Fruit fly (Drosophila melanogaster) whole organism, embryonic: Measurements from ENCODE around the gene PolG2.

Source experiments
- Adf1 ChIP-seq: fragments of 200-800 bp; sonication (Bioruptor generic); IDR thresholded peaks from 2 replicates; pipeline ENCODE4 v1.3.6; 2022; ENCODE audit warnings: missing biosample characterization, missing genetic modification characterization
- CG10543 ChIP-seq: fragments of 200-800 bp; sonication (Bioruptor generic); optimal IDR thresholded peaks from 3 replicates; lab custom pipeline; 2017; ENCODE audit warnings: missing biosample characterization, mild to moderate bottlenecking, missing genetic modification characterization, moderate library complexity
- CG11247 ChIP-seq: fragments of 200-800 bp; sonication (Bioruptor generic); IDR thresholded peaks from 2 replicates; pipeline ENCODE4 v1.3.6; 2022; ENCODE audit warnings: missing biosample characterization, missing genetic modification characterization
- CG12769 ChIP-seq: fragments of 200-800 bp; sonication (Bioruptor generic); optimal IDR thresholded peaks from 2 replicates; lab custom pipeline; 2019; ENCODE audit warnings: missing biosample characterization, mild to moderate bottlenecking, missing genetic modification characterization, moderate library complexity
- CG13775 ChIP-seq: fragments of 200-800 bp; sonication (Bioruptor generic); optimal IDR thresholded peaks from 3 replicates; lab custom pipeline; 2017; ENCODE audit warnings: missing biosample characterization, mild to moderate bottlenecking, missing genetic modification characterization
- CG13894 ChIP-seq: fragments of 200-800 bp; sonication (Bioruptor generic); optimal IDR thresholded peaks from 3 replicates; lab custom pipeline; 2018; ENCODE audit warnings: missing biosample characterization, mild to moderate bottlenecking, missing genetic modification characterization, moderate library complexity
- CG2199 ChIP-seq: fragments of 200-800 bp; sonication (Bioruptor generic); IDR thresholded peaks from 3 replicates; pipeline ENCODE4 v1.3.6; 2022; ENCODE audit warnings: missing biosample characterization, missing genetic modification characterization
- CG34224 ChIP-seq: fragments of 200-800 bp; sonication (Bioruptor generic); IDR thresholded peaks from 3 replicates; pipeline ENCODE4 v1.3.6; 2022; ENCODE audit warnings: missing biosample characterization, missing genetic modification characterization; ENCODE audit not compliant: partially characterized antibody
- CG4360 ChIP-seq: fragments of 200-800 bp; sonication (Bioruptor generic); IDR thresholded peaks from 2 replicates; pipeline ENCODE4 v1.3.6; 2022; ENCODE audit warnings: missing biosample characterization, missing genetic modification characterization
- CG5245 ChIP-seq: fragments of 200-800 bp; sonication (Bioruptor generic); optimal IDR thresholded peaks from 3 replicates; lab custom pipeline; 2016; ENCODE audit warnings: missing biosample characterization, missing genetic modification characterization
- CG5953 ChIP-seq: fragments of 200-800 bp; sonication (Bioruptor generic); IDR thresholded peaks from 2 replicates; pipeline ENCODE4 v1.3.6; 2022; ENCODE audit warnings: missing biosample characterization, missing genetic modification characterization
- CG6175 ChIP-seq: fragments of 200-800 bp; sonication (Bioruptor generic); IDR thresholded peaks from 3 replicates; pipeline ENCODE4 v1.3.6; 2022; ENCODE audit warnings: missing biosample characterization, missing genetic modification characterization
- CG7786 ChIP-seq: fragments of 200-800 bp; sonication (Bioruptor generic); optimal IDR thresholded peaks from 2 replicates; lab custom pipeline; 2016; ENCODE audit warnings: missing biosample characterization, missing genetic modification characterization
- CG8765 ChIP-seq: fragments of 200-800 bp; sonication (Bioruptor generic); IDR thresholded peaks from 2 replicates; pipeline ENCODE4 v1.3.6; 2022; ENCODE audit warnings: missing biosample characterization, missing genetic modification characterization
- Camta ChIP-seq: fragments of 200-800 bp; sonication (Bioruptor generic); optimal IDR thresholded peaks from 2 replicates; lab custom pipeline; 2016; ENCODE audit warnings: missing biosample characterization, missing genetic modification characterization
- Dbx ChIP-seq: fragments of 200-800 bp; sonication (Bioruptor generic); IDR thresholded peaks from 3 replicates; pipeline ENCODE4 v1.3.6; 2022; ENCODE audit warnings: missing biosample characterization, missing genetic modification characterization
- Deaf1 ChIP-seq: fragments of 200-800 bp; optimal IDR thresholded peaks from 3 replicates; lab custom pipeline; 2019; ENCODE audit warnings: missing biosample characterization, mild to moderate bottlenecking, missing genetic modification characterization, moderate library complexity
- Doc2 ChIP-seq: fragments of 200-800 bp; sonication (Bioruptor generic); IDR thresholded peaks from 2 replicates; pipeline ENCODE4 v1.3.6; 2022; ENCODE audit warnings: missing biosample characterization, missing genetic modification characterization
- Elba2 ChIP-seq: fragments of 200-800 bp; sonication (Bioruptor generic); optimal IDR thresholded peaks from 3 replicates; lab custom pipeline; 2016; ENCODE audit warnings: missing biosample characterization, missing genetic modification characterization
- HLHmδ ChIP-seq: fragments of 200-800 bp; sonication (Bioruptor generic); optimal IDR thresholded peaks from 2 replicates; lab custom pipeline; 2018; ENCODE audit warnings: missing biosample characterization, mild to moderate bottlenecking, missing genetic modification characterization, moderate library complexity
- Med ChIP-seq: fragments of 200-800 bp; sonication (Bioruptor generic); peaks from one replicate; lab custom pipeline; 2016; ENCODE audit warnings: missing biosample characterization, missing genetic modification characterization, mild to moderate bottlenecking, inconsistent platforms, moderate library complexity
- Mrtf ChIP-seq: fragments of 200-800 bp; sonication (Bioruptor generic); IDR thresholded peaks from 3 replicates; pipeline ENCODE4 v1.3.6; 2022; ENCODE audit warnings: missing biosample characterization, missing genetic modification characterization
- Nf-YC ChIP-seq: fragments of 200-800 bp; optimal IDR thresholded peaks from 3 replicates; lab custom pipeline; 2019; ENCODE audit warnings: missing biosample characterization, mild to moderate bottlenecking, missing genetic modification characterization, moderate library complexity
- Rfx ChIP-seq: fragments of 200-800 bp; sonication (Bioruptor generic); IDR thresholded peaks from 2 replicates; pipeline ENCODE4 v1.3.6; 2022; ENCODE audit warnings: missing biosample characterization, missing genetic modification characterization
- Sin3A ChIP-seq: fragments of >200 bp; optimal IDR thresholded peaks from 2 replicates; lab custom pipeline; 2018
- Spps ChIP-seq: fragments of 200-800 bp; sonication (Bioruptor generic); optimal IDR thresholded peaks from 2 replicates; lab custom pipeline; 2018; ENCODE audit warnings: missing biosample characterization, mild to moderate bottlenecking, missing genetic modification characterization
- Tbp ChIP-seq: fragments of >200 bp; optimal IDR thresholded peaks from 2 replicates; lab custom pipeline; 2018; ENCODE audit warnings: missing biosample characterization, missing genetic modification characterization
- YL-1 ChIP-seq: fragments of 200-800 bp; sonication (Bioruptor generic); optimal IDR thresholded peaks from 3 replicates; lab custom pipeline; 2017; ENCODE audit warnings: missing biosample characterization, mild to moderate bottlenecking, missing genetic modification characterization
- ap ChIP-seq: fragments of 200-800 bp; sonication (Bioruptor generic); IDR thresholded peaks from 2 replicates; pipeline ENCODE4 v1.3.6; 2022; ENCODE audit warnings: missing biosample characterization, missing genetic modification characterization
- bowl ChIP-seq: fragments of 200-800 bp; sonication (Bioruptor generic); IDR thresholded peaks from 2 replicates; pipeline ENCODE4 v1.3.6; 2022; ENCODE audit warnings: missing biosample characterization, missing genetic modification characterization
- chm ChIP-seq: fragments of 200-800 bp; sonication (Bioruptor generic); IDR thresholded peaks from 2 replicates; pipeline ENCODE4 v1.3.6; 2022; ENCODE audit warnings: missing biosample characterization, missing genetic modification characterization
- ci ChIP-seq: fragments of 200-800 bp; sonication (Bioruptor generic); IDR thresholded peaks from 3 replicates; pipeline ENCODE4 v1.3.6; 2022; ENCODE audit warnings: missing biosample characterization, missing genetic modification characterization
- corto ChIP-seq: fragments of 200-800 bp; sonication (Bioruptor generic); optimal IDR thresholded peaks from 2 replicates; lab custom pipeline; 2016; ENCODE audit warnings: missing biosample characterization, mild to moderate bottlenecking, missing genetic modification characterization, moderate library complexity
- crol ChIP-seq: fragments of 200-800 bp; sonication (Bioruptor generic); IDR thresholded peaks from 2 replicates; pipeline ENCODE4 v1.3.6; 2022; ENCODE audit warnings: missing biosample characterization, missing genetic modification characterization
- cwo ChIP-seq: fragments of 200-800 bp; sonication (Bioruptor generic); optimal IDR thresholded peaks from 3 replicates; lab custom pipeline; 2017; ENCODE audit warnings: missing biosample characterization, missing genetic modification characterization, mild to moderate bottlenecking, moderate library complexity, missing genetic modification reagents
- ems ChIP-seq: fragments of 200-800 bp; sonication (Bioruptor generic); optimal IDR thresholded peaks from 3 replicates; lab custom pipeline; 2016; ENCODE audit warnings: missing biosample characterization, missing genetic modification characterization
- eve ChIP-seq, 2 experiments: fragments of >200 bp; optimal IDR thresholded peaks; 2 replicates each; lab custom pipeline; 2017; ENCODE audit warnings: missing biosample characterization in 2 of 2, missing genetic modification characterization in 2 of 2
- hth ChIP-seq: fragments of >200 bp; optimal IDR thresholded peaks from 2 replicates; lab custom pipeline; 2017; ENCODE audit warnings: inconsistent platforms
- insv ChIP-seq, 2 experiments: fragments of 200-800 bp; sonication (Bioruptor generic); optimal IDR thresholded peaks; 3 replicates each; lab custom pipeline; 2016 to 2018; ENCODE audit warnings: missing biosample characterization in 2 of 2, missing genetic modification characterization in 2 of 2
- kni ChIP-seq: fragments of 200-800 bp; sonication (Bioruptor generic); optimal IDR thresholded peaks from 3 replicates; lab custom pipeline; 2017; ENCODE audit warnings: mild to moderate bottlenecking, missing biosample characterization, missing genetic modification reagents, missing genetic modification characterization
- lbe ChIP-seq: fragments of 200-800 bp; sonication (Bioruptor generic); optimal IDR thresholded peaks from 2 replicates; lab custom pipeline; 2016; ENCODE audit warnings: missing biosample characterization, mild to moderate bottlenecking, missing genetic modification characterization
- mld ChIP-seq: fragments of 200-800 bp; sonication (Bioruptor generic); IDR thresholded peaks from 3 replicates; pipeline ENCODE4 v1.3.6; 2022; ENCODE audit warnings: missing biosample characterization, missing genetic modification characterization; ENCODE audit not compliant: partially characterized antibody
- phol ChIP-seq: fragments of 200-800 bp; sonication (Bioruptor generic); optimal IDR thresholded peaks from 3 replicates; lab custom pipeline; 2018; ENCODE audit warnings: missing biosample characterization, mild to moderate bottlenecking, missing genetic modification characterization, moderate library complexity
- pita ChIP-seq: fragments of 200-800 bp; sonication (Bioruptor generic); optimal IDR thresholded peaks from 2 replicates; lab custom pipeline; 2017; ENCODE audit warnings: missing biosample characterization, mild to moderate bottlenecking, missing genetic modification characterization
- prd ChIP-seq, 3 experiments: fragments of >200 bp in 2 of 3; fragments of 200-800 bp in 1 of 3; sonication (Bioruptor generic) in 1 of 3; optimal IDR thresholded peaks in 2 of 3; IDR thresholded peaks in 1 of 3; 2 replicates in 2 of 3; 3 replicates in 1 of 3; pipeline versions ENCODE4 v1.3.6 to Lab custom; 2017 to 2022; ENCODE audit warnings: missing biosample characterization in 1 of 3, missing genetic modification characterization in 1 of 3
- salm ChIP-seq: fragments of 200-800 bp; sonication (Bioruptor generic); optimal IDR thresholded peaks from 2 replicates; lab custom pipeline; 2018; ENCODE audit warnings: missing biosample characterization, mild to moderate bottlenecking, missing genetic modification characterization
- sd ChIP-seq: fragments of 200-800 bp; sonication (Bioruptor generic); optimal IDR thresholded peaks from 3 replicates; lab custom pipeline; 2018; ENCODE audit warnings: missing biosample characterization, mild to moderate bottlenecking, missing genetic modification characterization, moderate library complexity
- so ChIP-seq: fragments of 200-800 bp; sonication (Bioruptor generic); IDR thresholded peaks from 3 replicates; pipeline ENCODE4 v1.3.6; 2022; ENCODE audit warnings: missing biosample characterization, missing genetic modification characterization
- sr ChIP-seq: fragments of 200-800 bp; sonication (Bioruptor generic); IDR thresholded peaks from 3 replicates; pipeline ENCODE4 v1.3.6; 2022; ENCODE audit warnings: missing biosample characterization, missing genetic modification characterization
- trem ChIP-seq: fragments of 200-800 bp; optimal IDR thresholded peaks from 3 replicates; lab custom pipeline; 2019; ENCODE audit warnings: missing biosample characterization, mild to moderate bottlenecking, missing genetic modification characterization, moderate library complexity
- vvl ChIP-seq: fragments of 200-800 bp; sonication (Bioruptor generic); IDR thresholded peaks from 2 replicates; pipeline ENCODE4 v1.3.6; 2022; ENCODE audit warnings: missing biosample characterization, missing genetic modification characterization

PolG2 gene

DNA sequence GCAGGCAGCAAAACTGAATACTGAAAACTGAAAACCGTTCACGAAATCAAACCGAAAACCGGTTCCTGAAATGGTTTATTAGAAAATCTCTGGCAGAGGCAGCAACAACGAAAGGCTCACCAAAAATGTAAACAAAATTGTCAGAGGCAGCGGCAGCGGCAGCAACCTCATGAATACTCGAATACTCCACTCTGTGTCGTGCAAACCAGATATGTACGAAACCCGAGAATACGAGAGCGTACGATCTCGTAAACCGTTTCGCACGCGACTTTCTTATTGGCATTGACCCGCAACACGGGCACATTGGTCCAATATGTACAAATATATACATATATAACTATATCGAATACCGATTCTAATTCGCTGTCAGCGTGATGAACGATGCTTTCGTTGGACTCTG is 4.7 kb upstream of the PolG2 start:
- TF ChIP-seq Nf-YC (tag; lab: Kevin White, UChicago), result no peak
- TF ChIP-seq CG4360 (GFP tag; lab: Robert Waterston, UW), result 0 out of 2 replicates have a peak, but pooled peaks have one; percentile 18
- no peak for TF ChIP-seq CG5245 (GFP tag; lab: Kevin White, UChicago)
- TF ChIP-seq sd, result peak; percentile 72
- TF ChIP-seq CG7786, result no peak
- peak; percentile 92; the same call in 2 of the 3 replicates for TF ChIP-seq CG6175 (GFP tag; lab: Robert Waterston, UW)
- peak; percentile 48 for TF ChIP-seq kni
- TF ChIP-seq CG12769 (tag; lab: Kevin White, UChicago), result peak; percentile 79
- peak; percentile 16 for TF ChIP-seq corto (GFP tag; lab: Kevin White, UChicago)
- peak; percentile 25 for TF ChIP-seq CG13894
- TF ChIP-seq Adf1, result peak; percentile 48; the same call in 1 of the 2 replicates
- peak; percentile 32; the same call in 1 of the 3 replicates for TF ChIP-seq so (GFP tag; lab: Robert Waterston, UW)
- TF ChIP-seq hth (lab: Kevin White, UChicago), result no peak
- no peak for TF ChIP-seq HLHmδ (GFP tag; lab: Kevin White, UChicago)
- 0 out of 3 replicates have a peak, but pooled peaks have one; percentile 34 for TF ChIP-seq CG34224 (GFP tag; lab: Robert Waterston, UW)
- TF ChIP-seq phol, result no peak
- peak; percentile 83 for TF ChIP-seq cwo (GFP tag; lab: Kevin White, UChicago)
- 0 out of 2 replicates have a peak, but pooled peaks have one; percentile 52 for TF ChIP-seq vvl (GFP tag; lab: Robert Waterston, UW)
- TF ChIP-seq Elba2 (GFP tag; lab: Kevin White, UChicago), result peak; percentile 41
- TF ChIP-seq lbe (GFP tag; lab: Kevin White, UChicago), result peak; percentile 45
- peak in 1 of 2 experiments; percentile 89 for TF ChIP-seq insv (GFP tag; optimal IDR thresholded peaks at IDR 0.05; lab: Kevin White, UChicago)
- 0 out of 3 replicates have a peak, but pooled peaks have one; percentile 54 for TF ChIP-seq CG2199 (GFP tag; lab: Robert Waterston, UW)
- no peak for TF ChIP-seq Mrtf (GFP tag; lab: Robert Waterston, UW)
- TF ChIP-seq CG10543 (GFP tag; lab: Kevin White, UChicago), result peak; percentile 2
- peak; percentile 4 for TF ChIP-seq Med
- TF ChIP-seq Deaf1 (tag; lab: Kevin White, UChicago), result peak; percentile 56

DNA sequence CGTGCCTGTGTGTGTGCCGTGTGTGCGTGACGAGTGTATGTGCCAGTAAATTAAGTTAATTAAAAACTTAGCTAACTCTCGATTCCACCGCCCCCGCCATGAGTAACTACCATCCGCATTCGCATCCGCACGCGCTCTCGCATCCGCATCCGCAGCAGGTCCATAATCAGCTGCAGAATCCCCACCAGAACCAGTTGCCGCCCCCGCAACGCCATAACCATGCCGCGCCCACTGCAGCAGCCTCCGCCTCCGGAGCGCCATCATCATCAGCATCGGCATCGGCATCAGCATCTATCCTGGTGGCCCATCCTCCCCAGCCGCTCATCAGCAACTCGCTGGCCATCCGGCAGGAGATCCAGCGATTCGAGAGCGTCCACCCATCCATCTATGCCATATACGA is 3.1 kb upstream of the PolG2 start:
- TF ChIP-seq ap (GFP tag; lab: Robert Waterston, UW) (no peak), CG5953 (GFP tag; lab: Robert Waterston, UW) (no peak), chm (0 out of 2 replicates have a peak, but pooled peaks have one; percentile 31), salm (tag; lab: Kevin White, UChicago) (no peak), Doc2 (0 out of 2 replicates have a peak, but pooled peaks have one; percentile 13), bowl (no peak), CG8765 (GFP tag; lab: Robert Waterston, UW) (0 out of 2 replicates have a peak, but pooled peaks have one; percentile 15), trem (tag; lab: Kevin White, UChicago) (no peak), pita (no peak), Sin3A (lab: Kevin White, UChicago) (no peak), mld (GFP tag; lab: Robert Waterston, UW) (peak; percentile 50; the same call in 1 of the 3 replicates), ci (0 out of 3 replicates have a peak, but pooled peaks have one; percentile 36), ems (GFP tag; lab: Kevin White, UChicago) (no peak), Spps (tag; lab: Kevin White, UChicago) (no peak), Tbp (GFP tag; lab: Kevin White, UChicago) (no peak), CG11247 (no peak), YL-1 (no peak), prd (optimal IDR thresholded peaks at IDR 0.05; lab: Kevin White, UChicago) (no peak), prd (GFP tag; IDR thresholded peaks at IDR 0.05; lab: Robert Waterston, UW) (no peak), Rfx (GFP tag; lab: Robert Waterston, UW) (0 out of 2 replicates have a peak, but pooled peaks have one; percentile 7), Dbx (GFP tag; lab: Robert Waterston, UW) (0 out of 3 replicates have a peak, but pooled peaks have one; percentile 9), CG13775 (GFP tag; lab: Kevin White, UChicago) (peak; percentile 60), Med (peak; percentile 64), crol (GFP tag; lab: Robert Waterston, UW) (0 out of 2 replicates have a peak, but pooled peaks have one; percentile 9), Camta (GFP tag; lab: Kevin White, UChicago) (no peak), sr (peak; percentile 71; the same call in 2 of the 3 replicates), eve (GFP tag; optimal IDR thresholded peaks at IDR 0.05; lab: Kevin White, UChicago) (no peak)
